Fruit fly (Drosophila melanogaster) whole organism, embryonic: ENCODE data around the gene Fmr1.

ENCODE experiments used
- C15 ChIP-seq: fragments of 200-800 bp; sonication (Bioruptor generic); IDR thresholded peaks from 3 replicates; pipeline ENCODE4 v1.3.6; 2022; ENCODE audit warnings: missing biosample characterization, missing genetic modification characterization
- CG12155 ChIP-seq: fragments of 200-800 bp; sonication (Bioruptor generic); optimal IDR thresholded peaks from 3 replicates; lab custom pipeline; 2016; ENCODE audit warnings: missing biosample characterization, missing genetic modification characterization
- CG12769 ChIP-seq: fragments of 200-800 bp; sonication (Bioruptor generic); optimal IDR thresholded peaks from 2 replicates; lab custom pipeline; 2019; ENCODE audit warnings: missing biosample characterization, mild to moderate bottlenecking, missing genetic modification characterization, moderate library complexity
- CG12942 ChIP-seq: fragments of 200-800 bp; sonication (Bioruptor generic); optimal IDR thresholded peaks from 3 replicates; lab custom pipeline; 2016; ENCODE audit warnings: missing biosample characterization, missing genetic modification characterization
- CG15011 ChIP-seq: fragments of 200-800 bp; sonication (Bioruptor generic); optimal IDR thresholded peaks from 3 replicates; lab custom pipeline; 2018; ENCODE audit warnings: missing biosample characterization, mild to moderate bottlenecking, missing genetic modification characterization
- CG15696 ChIP-seq: fragments of 200-800 bp; sonication (Bioruptor generic); optimal IDR thresholded peaks from 2 replicates; lab custom pipeline; 2019; ENCODE audit warnings: missing biosample characterization, mild to moderate bottlenecking, missing genetic modification characterization, moderate library complexity
- CG17328 ChIP-seq: fragments of 200-800 bp; sonication (Bioruptor generic); IDR thresholded peaks from 2 replicates; pipeline ENCODE4 v1.3.6; 2022; ENCODE audit warnings: missing biosample characterization, missing genetic modification characterization
- CG18764 ChIP-seq: fragments of 200-800 bp; sonication (Bioruptor generic); optimal IDR thresholded peaks from 3 replicates; lab custom pipeline; 2016; ENCODE audit warnings: missing biosample characterization, missing genetic modification characterization
- CG2712 ChIP-seq: fragments of 200-800 bp; optimal IDR thresholded peaks from 3 replicates; lab custom pipeline; 2019; ENCODE audit warnings: missing biosample characterization, mild to moderate bottlenecking, missing genetic modification characterization, moderate library complexity
- CG2889 ChIP-seq: fragments of 200-800 bp; sonication (Bioruptor generic); IDR thresholded peaks from 3 replicates; pipeline ENCODE4 v1.3.6; 2022; ENCODE audit warnings: missing biosample characterization, missing genetic modification characterization
- CG30020 ChIP-seq: fragments of 200-800 bp; optimal IDR thresholded peaks from 2 replicates; lab custom pipeline; 2019; ENCODE audit warnings: missing biosample characterization, mild to moderate bottlenecking, missing genetic modification characterization, moderate library complexity
- CG3726 ChIP-seq: fragments of 200-800 bp; sonication (Bioruptor generic); IDR thresholded peaks from 3 replicates; pipeline ENCODE4, ENCODE4 v1.3.6; 2022; ENCODE audit warnings: missing biosample characterization, missing genetic modification characterization
- CG8290 ChIP-seq, 3 experiments: fragments of 200-800 bp; sonication (Bioruptor generic); optimal IDR thresholded peaks; 2 replicates each; lab custom pipeline; 2016 to 2019; ENCODE audit warnings: missing biosample characterization in 3 of 3, missing genetic modification characterization in 3 of 3, mild to moderate bottlenecking in 2 of 3, moderate library complexity in 1 of 3
- CG9215 ChIP-seq: fragments of 200-800 bp; sonication (Bioruptor generic); IDR thresholded peaks from 2 replicates; pipeline ENCODE4 v1.3.6; 2022; ENCODE audit warnings: missing biosample characterization, missing genetic modification characterization
- Chrac-16 ChIP-seq: fragments of 200-800 bp; sonication (Bioruptor generic); optimal IDR thresholded peaks from 3 replicates; lab custom pipeline; 2016; ENCODE audit warnings: missing biosample characterization, missing genetic modification characterization
- Dll ChIP-seq: fragments of 200-800 bp; sonication (Bioruptor generic); IDR thresholded peaks from 4 replicates; pipeline ENCODE4 v1.3.6; 2022; ENCODE audit warnings: missing biosample characterization, missing genetic modification characterization; ENCODE audit not compliant: partially characterized antibody
- E2f1 ChIP-seq: fragments of 200-800 bp; sonication (Bioruptor generic); IDR thresholded peaks from 2 replicates; pipeline ENCODE4 v1.3.6; 2022; ENCODE audit warnings: missing biosample characterization, missing genetic modification characterization
- E2f2 ChIP-seq: fragments of 200-800 bp; sonication (Bioruptor generic); IDR thresholded peaks from 2 replicates; pipeline ENCODE4 v1.3.6; 2022; ENCODE audit warnings: missing biosample characterization, missing genetic modification characterization
- Fer2 ChIP-seq: fragments of 200-800 bp; sonication (Bioruptor generic); optimal IDR thresholded peaks from 2 replicates; lab custom pipeline; 2018; ENCODE audit warnings: missing biosample characterization, mild to moderate bottlenecking, missing genetic modification characterization, moderate library complexity
- Lpt ChIP-seq: fragments of >200 bp; optimal IDR thresholded peaks from 2 replicates; lab custom pipeline; 2018; ENCODE audit warnings: missing biosample characterization, missing genetic modification characterization
- MBD-R2 ChIP-seq: fragments of 200-800 bp; sonication (Bioruptor generic); IDR thresholded peaks from 2 replicates; pipeline ENCODE4 v1.3.6; 2022; ENCODE audit warnings: missing biosample characterization, missing genetic modification characterization
- Max ChIP-seq: fragments of 200-800 bp; sonication (Bioruptor generic); optimal IDR thresholded peaks from 2 replicates; lab custom pipeline; 2016; ENCODE audit warnings: missing biosample characterization, mild to moderate bottlenecking, missing genetic modification characterization
- Poxn ChIP-seq: fragments of 200-800 bp; sonication (Bioruptor generic); IDR thresholded peaks from 2 replicates; pipeline ENCODE4 v1.3.6; 2022; ENCODE audit warnings: missing biosample characterization, missing genetic modification characterization
- Ravus ChIP-seq: fragments of 200-800 bp; sonication (Bioruptor generic); IDR thresholded peaks from 2 replicates; pipeline ENCODE4 v1.3.6; 2022; ENCODE audit warnings: missing biosample characterization, missing genetic modification characterization
- Rfx ChIP-seq: fragments of 200-800 bp; sonication (Bioruptor generic); IDR thresholded peaks from 2 replicates; pipeline ENCODE4 v1.3.6; 2022; ENCODE audit warnings: missing biosample characterization, missing genetic modification characterization
- Scr ChIP-seq: fragments of 200-800 bp; sonication (Bioruptor generic); IDR thresholded peaks from 2 replicates; pipeline ENCODE4 v1.3.6; 2022; ENCODE audit warnings: missing biosample characterization, missing genetic modification characterization; ENCODE audit not compliant: partially characterized antibody
- Sox100B ChIP-seq: fragments of 200-800 bp; sonication (Bioruptor generic); optimal IDR thresholded peaks from 3 replicates; lab custom pipeline; 2018; ENCODE audit warnings: missing biosample characterization, mild to moderate bottlenecking, missing genetic modification characterization
- Sry-β ChIP-seq: fragments of 200-800 bp; sonication (Bioruptor generic); optimal IDR thresholded peaks from 2 replicates; lab custom pipeline; 2018; ENCODE audit warnings: missing biosample characterization, mild to moderate bottlenecking, missing genetic modification characterization, moderate library complexity
- Usf ChIP-seq: fragments of 200-800 bp; sonication (Bioruptor generic); optimal IDR thresholded peaks from 2 replicates; lab custom pipeline; 2017; ENCODE audit warnings: missing genotype, missing biosample characterization, missing genetic modification characterization
- aop ChIP-seq: fragments of 200-800 bp; sonication (Bioruptor generic); IDR thresholded peaks from 2 replicates; pipeline ENCODE4 v1.3.6; 2022; ENCODE audit warnings: missing biosample characterization, missing genetic modification characterization
- ap ChIP-seq: fragments of 200-800 bp; sonication (Bioruptor generic); IDR thresholded peaks from 2 replicates; pipeline ENCODE4 v1.3.6; 2022; ENCODE audit warnings: missing biosample characterization, missing genetic modification characterization
- ash1 ChIP-seq: fragments of 200-800 bp; sonication (Bioruptor generic); optimal IDR thresholded peaks from 2 replicates; lab custom pipeline; 2018; ENCODE audit warnings: missing biosample characterization, mild to moderate bottlenecking, missing genetic modification characterization
- cad ChIP-seq: fragments of >200 bp; optimal IDR thresholded peaks from 2 replicates; lab custom pipeline; 2017; ENCODE audit warnings: missing biosample characterization, missing genetic modification characterization
- eve ChIP-seq, 2 experiments: fragments of >200 bp; optimal IDR thresholded peaks; 2 replicates each; lab custom pipeline; 2017; ENCODE audit warnings: missing biosample characterization in 2 of 2, missing genetic modification characterization in 2 of 2
- exex ChIP-seq: fragments of 200-800 bp; sonication (Bioruptor generic); optimal IDR thresholded peaks from 4 replicates; lab custom pipeline; 2018; ENCODE audit warnings: missing biosample characterization, mild to moderate bottlenecking, missing genetic modification characterization, moderate library complexity
- h ChIP-seq: fragments of >200 bp; optimal IDR thresholded peaks from 2 replicates; lab custom pipeline; 2017
- her ChIP-seq: fragments of 200-800 bp; sonication (Bioruptor generic); optimal IDR thresholded peaks from 2 replicates; lab custom pipeline; 2016; ENCODE audit warnings: missing biosample characterization, missing genetic modification characterization
- ind ChIP-seq: fragments of 200-800 bp; sonication (Bioruptor generic); optimal IDR thresholded peaks from 3 replicates; lab custom pipeline; 2016; ENCODE audit warnings: missing biosample characterization, missing genetic modification characterization
- lmd ChIP-seq: fragments of 200-800 bp; sonication (Bioruptor generic); IDR thresholded peaks from 2 replicates; pipeline ENCODE4 v1.3.6; 2022; ENCODE audit warnings: missing biosample characterization, missing genetic modification characterization
- lola ChIP-seq, 3 experiments: fragments of >200 bp in 2 of 3; fragments of 200-800 bp in 1 of 3; sonication (Bioruptor generic) in 1 of 3; optimal IDR thresholded peaks; 2 replicates each; lab custom pipeline; 2017 to 2019; ENCODE audit warnings: missing biosample characterization in 3 of 3, missing genetic modification characterization in 3 of 3, mild to moderate bottlenecking in 1 of 3, moderate library complexity in 1 of 3
- nmo ChIP-seq: fragments of 200-800 bp; sonication (Bioruptor generic); optimal IDR thresholded peaks from 2 replicates; lab custom pipeline; 2018; ENCODE audit warnings: missing biosample characterization, mild to moderate bottlenecking, missing genetic modification characterization, moderate library complexity
- nom ChIP-seq: fragments of 200-800 bp; sonication (Bioruptor generic); optimal IDR thresholded peaks from 2 replicates; lab custom pipeline; 2017; ENCODE audit warnings: missing biosample characterization, missing genetic modification characterization, mild to moderate bottlenecking, moderate library complexity, missing genetic modification reagents
- oc ChIP-seq: fragments of 200-800 bp; sonication (Bioruptor generic); optimal IDR thresholded peaks from 2 replicates; lab custom pipeline; 2018; ENCODE audit warnings: missing biosample characterization, mild to moderate bottlenecking, missing genetic modification characterization, moderate library complexity
- ranshi ChIP-seq: fragments of 200-800 bp; sonication (Bioruptor generic); IDR thresholded peaks from 2 replicates; pipeline ENCODE4 v1.3.6; 2022; ENCODE audit warnings: missing biosample characterization, missing genetic modification characterization
- sd ChIP-seq: fragments of 200-800 bp; sonication (Bioruptor generic); optimal IDR thresholded peaks from 3 replicates; lab custom pipeline; 2018; ENCODE audit warnings: missing biosample characterization, mild to moderate bottlenecking, missing genetic modification characterization, moderate library complexity
- slp2 ChIP-seq: fragments of 200-800 bp; sonication (Bioruptor generic); optimal IDR thresholded peaks from 2 replicates; lab custom pipeline; 2016; ENCODE audit warnings: missing biosample characterization, missing genetic modification characterization

Fmr1 gene

DNA sequence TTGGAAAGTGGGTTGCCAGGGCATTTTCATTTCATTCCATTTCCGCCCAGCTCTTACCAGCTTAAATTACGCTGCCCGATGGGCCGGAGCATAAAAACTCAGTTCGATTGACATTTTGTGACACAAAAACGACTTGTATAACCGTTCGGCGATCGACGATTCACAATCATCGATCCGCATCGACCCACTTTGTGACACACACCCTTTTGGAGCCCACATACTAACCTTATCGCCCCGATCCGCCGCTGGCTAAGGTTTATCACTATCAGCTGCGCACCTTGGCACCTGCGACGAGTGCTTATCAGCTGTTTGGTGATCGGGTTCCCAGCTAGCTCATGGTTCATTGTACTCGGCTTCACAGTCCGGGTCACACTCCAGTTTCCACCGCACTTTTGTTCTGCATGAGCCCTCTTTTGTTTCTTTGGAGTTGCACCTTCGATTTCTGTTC, 10.5 kb downstream of the Fmr1 start (continued):
- no peak for TF ChIP-seq Fer2 (tag; lab: Kevin White, UChicago)
- no peak for TF ChIP-seq Rfx (GFP tag; lab: Robert Waterston, UW)
- peak; percentile 55 for TF ChIP-seq sd (tag; lab: Kevin White, UChicago)
- peak; percentile 17; the same call in 1 of the 2 replicates for TF ChIP-seq MBD-R2 (GFP tag; lab: Robert Waterston, UW)
- TF ChIP-seq Chrac-16, result no peak
- TF ChIP-seq exex (tag; lab: Kevin White, UChicago), result peak; percentile 86
- TF ChIP-seq ap, result no peak
- TF ChIP-seq CG3726, result no peak
- TF ChIP-seq Ravus (GFP tag; lab: Robert Waterston, UW), result no peak
- no peak for TF ChIP-seq slp2
- TF ChIP-seq CG12155, result no peak
- TF ChIP-seq ranshi (GFP tag; lab: Robert Waterston, UW), result no peak
- TF ChIP-seq h (lab: Kevin White, UChicago), result no peak
- TF ChIP-seq E2f2 (GFP tag; lab: Robert Waterston, UW), result no peak
- TF ChIP-seq CG8290 (GFP tag; optimal IDR thresholded peaks at IDR 0.05; lab: Kevin White, UChicago), result no peak
- peak in 1 of 2 experiments; percentile 46 for TF ChIP-seq CG8290 (tag; optimal IDR thresholded peaks at IDR 0.05; lab: Kevin White, UChicago)
- TF ChIP-seq lola (GFP tag; optimal IDR thresholded peaks at IDR 0.05; lab: Kevin White, UChicago), result peak in 1 of 3 experiments; percentile 10
- TF ChIP-seq Sox100B (GFP tag; lab: Kevin White, UChicago), result no peak
- no peak for TF ChIP-seq lmd
- TF ChIP-seq ind (GFP tag; lab: Kevin White, UChicago), result no peak
- TF ChIP-seq eve (GFP tag; optimal IDR thresholded peaks at IDR 0.05; lab: Kevin White, UChicago), result no peak
- no peak for TF ChIP-seq nmo (GFP tag; lab: Kevin White, UChicago)
- no peak for TF ChIP-seq Dll (GFP tag; lab: Robert Waterston, UW)
- TF ChIP-seq oc (tag; lab: Kevin White, UChicago), result no peak
- TF ChIP-seq CG12942 (GFP tag; lab: Kevin White, UChicago), result no peak
- no peak for TF ChIP-seq ash1 (GFP tag; lab: Kevin White, UChicago)
- no peak for TF ChIP-seq CG18764 (GFP tag; lab: Kevin White, UChicago)
- TF ChIP-seq E2f1, result no peak
- no peak for TF ChIP-seq nom (GFP tag; lab: Kevin White, UChicago)
- no peak for TF ChIP-seq CG30020 (tag; lab: Kevin White, UChicago)
- TF ChIP-seq CG2889, result no peak
- no peak for TF ChIP-seq Lpt (GFP tag; lab: Kevin White, UChicago)
- TF ChIP-seq CG2712 (tag; lab: Kevin White, UChicago), result peak; percentile 15
- TF ChIP-seq CG17328, result no peak
- TF ChIP-seq CG12769 (tag; lab: Kevin White, UChicago), result peak; percentile 27
- TF ChIP-seq Sry-β, result no peak
- TF ChIP-seq cad (GFP tag; lab: Kevin White, UChicago), result no peak
- no peak for TF ChIP-seq Max (GFP tag; lab: Kevin White, UChicago)
- TF ChIP-seq CG15696 (tag; lab: Kevin White, UChicago), result no peak
- no peak for TF ChIP-seq Scr (GFP tag; lab: Robert Waterston, UW)
- TF ChIP-seq aop (GFP tag; lab: Robert Waterston, UW), result no peak
- 0 out of 3 replicates have a peak, but pooled peaks have one; percentile 35 for TF ChIP-seq C15
- no peak for TF ChIP-seq CG15011 (GFP tag; lab: Kevin White, UChicago)
- no peak for TF ChIP-seq her (GFP tag; lab: Kevin White, UChicago)
- no peak for TF ChIP-seq CG9215 (GFP tag; lab: Robert Waterston, UW)
- TF ChIP-seq Usf, result no peak
- TF ChIP-seq Poxn (GFP tag; lab: Robert Waterston, UW), result no peak
- TF ChIP-seq, all 482 proteins: peak for 51
